Fruit fly (Drosophila melanogaster) whole organism, pupa: ENCODE data around the gene CG17141.
A peak's percentile ranks its signal among the peaks of the same experiment; 100 is the strongest.

Experiments
- CG10348 ChIP-seq: fragments of 200-800 bp; sonication (Bioruptor generic); IDR thresholded peaks from 2 replicates; pipeline ENCODE4 v1.3.6; 2022; ENCODE audit warnings: missing biosample characterization, missing genetic modification characterization
- CG12605 ChIP-seq: fragments of 200-800 bp; sonication (Bioruptor generic); IDR thresholded peaks from 2 replicates; pipeline ENCODE4 v1.3.6; 2022; ENCODE audit warnings: missing biosample characterization, missing genetic modification characterization
- CG13204 ChIP-seq: fragments of 200-800 bp; sonication (Bioruptor generic); optimal IDR thresholded peaks from 2 replicates; lab custom pipeline; 2018; ENCODE audit warnings: missing biosample characterization, mild to moderate bottlenecking, missing genetic modification characterization, moderate library complexity
- CG14655 ChIP-seq: fragments of 200-800 bp; sonication (Bioruptor generic); optimal IDR thresholded peaks from 3 replicates; lab custom pipeline; 2017; ENCODE audit warnings: mild to moderate bottlenecking, missing biosample characterization, missing genetic modification reagents, missing genetic modification characterization
- CG15710 ChIP-seq: fragments of 200-800 bp; sonication (Bioruptor generic); optimal IDR thresholded peaks from 2 replicates; lab custom pipeline; 2018; ENCODE audit warnings: missing biosample characterization, mild to moderate bottlenecking, missing genetic modification characterization, moderate library complexity
- CG17806 ChIP-seq: fragments of 200-800 bp; sonication (Bioruptor generic); optimal IDR thresholded peaks from 2 replicates; lab custom pipeline; 2018; ENCODE audit warnings: missing biosample characterization, mild to moderate bottlenecking, missing genetic modification characterization, moderate library complexity
- CG32121 ChIP-seq: fragments of 200-800 bp; sonication (Bioruptor generic); IDR thresholded peaks from 2 replicates; pipeline ENCODE4 v1.3.6; 2022; ENCODE audit warnings: missing biosample characterization, missing genetic modification characterization
- CG34367 ChIP-seq: fragments of 200-800 bp; sonication (Bioruptor generic); optimal IDR thresholded peaks from 2 replicates; lab custom pipeline; 2018; ENCODE audit warnings: missing biosample characterization, mild to moderate bottlenecking, missing genetic modification characterization
- CG4496 ChIP-seq: fragments of 200-800 bp; sonication (Bioruptor generic); IDR thresholded peaks from 3 replicates; pipeline ENCODE4 v1.3.6; 2022; ENCODE audit warnings: missing biosample characterization, missing genetic modification characterization
- CG8159 ChIP-seq: fragments of 200-800 bp; sonication (Bioruptor generic); optimal IDR thresholded peaks from 3 replicates; lab custom pipeline; 2018; ENCODE audit warnings: missing biosample characterization, mild to moderate bottlenecking, missing genetic modification characterization, moderate library complexity
- CG8301 ChIP-seq: fragments of 200-800 bp; sonication (Bioruptor generic); optimal IDR thresholded peaks from 2 replicates; lab custom pipeline; 2018; ENCODE audit warnings: missing biosample characterization, mild to moderate bottlenecking, missing genetic modification characterization
- CG9948 ChIP-seq: fragments of 200-800 bp; sonication (Bioruptor generic); optimal IDR thresholded peaks from 2 replicates; lab custom pipeline; 2018; ENCODE audit warnings: missing biosample characterization, mild to moderate bottlenecking, missing genetic modification characterization, moderate library complexity
- D1 ChIP-seq: fragments of 200-800 bp; sonication (Bioruptor generic); optimal IDR thresholded peaks from 2 replicates; lab custom pipeline; 2018; ENCODE audit warnings: missing biosample characterization, mild to moderate bottlenecking, missing genetic modification characterization, moderate library complexity
- EcR ChIP-seq: fragments of 200-800 bp; sonication (Bioruptor generic); optimal IDR thresholded peaks from 3 replicates; lab custom pipeline; 2019; ENCODE audit warnings: missing biosample characterization, missing genetic modification characterization, mild to moderate bottlenecking, moderate library complexity, missing genetic modification reagents
- Ets98B ChIP-seq: fragments of 200-800 bp; sonication (Bioruptor generic); IDR thresholded peaks from 2 replicates; pipeline ENCODE4 v1.3.6; 2022; ENCODE audit warnings: missing biosample characterization, missing genetic modification characterization
- Pif1A ChIP-seq: fragments of 200-800 bp; sonication (Bioruptor generic); optimal IDR thresholded peaks from 3 replicates; lab custom pipeline; 2016; ENCODE audit warnings: missing biosample characterization, missing genetic modification characterization
- Pif1B ChIP-seq: fragments of 200-800 bp; sonication (Bioruptor generic); optimal IDR thresholded peaks from 3 replicates; lab custom pipeline; 2016; ENCODE audit warnings: missing biosample characterization, missing genetic modification characterization
- Snoo ChIP-seq: fragments of 200-800 bp; sonication (Bioruptor generic); optimal IDR thresholded peaks from 3 replicates; lab custom pipeline; 2017; ENCODE audit warnings: missing biosample characterization, mild to moderate bottlenecking, missing genetic modification characterization, inconsistent platforms
- fd96Ca ChIP-seq: fragments of 200-800 bp; sonication (Bioruptor generic); IDR thresholded peaks from 3 replicates; pipeline ENCODE4 v1.3.6; 2022; ENCODE audit warnings: missing biosample characterization, missing genetic modification characterization
- gl ChIP-seq: fragments of 200-800 bp; sonication (Bioruptor generic); optimal IDR thresholded peaks from 2 replicates; lab custom pipeline; 2018; ENCODE audit warnings: missing biosample characterization, mild to moderate bottlenecking, missing genetic modification characterization
- rn ChIP-seq: fragments of 200-800 bp; sonication (Bioruptor generic); IDR thresholded peaks from 2 replicates; pipeline ENCODE4 v1.3.6; 2022; ENCODE audit warnings: missing biosample characterization, missing genetic modification characterization

CG17141 gene

dm6 chr3R:22750534-22750947, 3.1 kb upstream of the CG17141 start, which contains the start of the genes rumi, CG7029 and Usp12-46:
rumi (minus strand) TSS chr3R:22750597.
CG7029 (plus strand) TSS chr3R:22750901.
Usp12-46 (plus strand) TSS chr3R:22750901.
- TF ChIP-seq CG15710 (tag; lab: Kevin White, UChicago) (peak; percentile 79), Snoo (tag; lab: Kevin White, UChicago) (peak; percentile 74), Ets98B (GFP tag; lab: Robert Waterston, UW) (peak; percentile 81), CG8301 (tag; lab: Kevin White, UChicago) (peak; percentile 70), CG32121 (GFP tag; lab: Robert Waterston, UW) (peak; percentile 73; the same call in 1 of the 2 replicates), CG4496 (GFP tag; lab: Robert Waterston, UW) (peak; percentile 89), CG34367 (tag; lab: Kevin White, UChicago) (peak; percentile 73), CG13204 (GFP tag; lab: Kevin White, UChicago) (no peak), CG10348 (GFP tag; lab: Robert Waterston, UW) (0 out of 2 replicates have a peak, but pooled peaks have one; percentile 17), CG9948 (tag; lab: Kevin White, UChicago) (peak; percentile 57), fd96Ca (peak; percentile 78), rn (GFP tag; lab: Robert Waterston, UW) (peak; percentile 31; the same call in 1 of the 2 replicates), D1 (tag; lab: Kevin White, UChicago) (no peak), gl (peak; percentile 32), CG12605 (GFP tag; lab: Robert Waterston, UW) (peak; percentile 56), EcR (GFP tag; lab: Kevin White, UChicago) (no peak), Pif1B (no peak), CG14655 (GFP tag; lab: Kevin White, UChicago) (no peak), Pif1A (no peak), CG17806 (tag; lab: Kevin White, UChicago) (peak; percentile 76), CG8159 (peak; percentile 79)

- TF ChIP-seq CG34367 (tag; lab: Kevin White, UChicago), result no peak
Observed at dm6 chr3R:22750039-22750438, 2.6 kb upstream of the CG17141 start.

- TF ChIP-seq CG15710 (tag; lab: Kevin White, UChicago) (no peak), CG8301 (tag; lab: Kevin White, UChicago) (no peak), CG32121 (GFP tag; lab: Robert Waterston, UW) (no peak), Pif1B (no peak)
Observed at dm6 chr3R:22748956-22749355, 1.6 kb upstream of the CG17141 start, which contains the start of gene CG31139. CG31139 (minus strand) TSS chr3R:22749056.

- TF ChIP-seq CG4496 (GFP tag; lab: Robert Waterston, UW), result no peak
- TF ChIP-seq Snoo (tag; lab: Kevin White, UChicago), result no peak
- TF ChIP-seq EcR (GFP tag; lab: Kevin White, UChicago), result no peak
- TF ChIP-seq gl, result no peak
- no peak for TF ChIP-seq CG10348 (GFP tag; lab: Robert Waterston, UW)
- no peak for TF ChIP-seq CG12605 (GFP tag; lab: Robert Waterston, UW)
- no peak for TF ChIP-seq CG8159
- TF ChIP-seq CG13204 (GFP tag; lab: Kevin White, UChicago), result no peak
- no peak for TF ChIP-seq Pif1A
- TF ChIP-seq CG8301 (tag; lab: Kevin White, UChicago), result no peak
Observed at dm6 chr3R:22745432-22745831, 2.0 kb downstream of the CG17141 start, which contains the start of the genes vret and HP1c. vret (minus strand) TSS chr3R:22745581. HP1c (plus strand) TSS chr3R:22745620.

- no peak for TF ChIP-seq gl
- no peak for TF ChIP-seq CG14655 (GFP tag; lab: Kevin White, UChicago)
- no peak for TF ChIP-seq CG17806 (tag; lab: Kevin White, UChicago)
- no peak for TF ChIP-seq CG4496 (GFP tag; lab: Robert Waterston, UW)
- no peak for TF ChIP-seq CG8159
- TF ChIP-seq CG15710 (tag; lab: Kevin White, UChicago), result no peak
- no peak for TF ChIP-seq CG12605 (GFP tag; lab: Robert Waterston, UW)
Observed at dm6 chr3R:22740930-22741329, 6.5 kb downstream of the CG17141 start, which contains the start of the genes Dcr-1 and CG6985. Dcr-1 (minus strand) TSS chr3R:22741091. CG6985 (plus strand) TSS chr3R:22741150.

- no peak for TF ChIP-seq CG14655 (GFP tag; lab: Kevin White, UChicago)
- TF ChIP-seq EcR (GFP tag; lab: Kevin White, UChicago), result no peak
- TF ChIP-seq gl, result no peak
- no peak for TF ChIP-seq CG10348 (GFP tag; lab: Robert Waterston, UW)
- TF ChIP-seq CG8301 (tag; lab: Kevin White, UChicago), result no peak
- TF ChIP-seq CG15710 (tag; lab: Kevin White, UChicago), result no peak
- TF ChIP-seq Pif1B, result no peak
- TF ChIP-seq fd96Ca, result no peak
- no peak for TF ChIP-seq rn (GFP tag; lab: Robert Waterston, UW)
- TF ChIP-seq CG32121 (GFP tag; lab: Robert Waterston, UW), result no peak
Observed at dm6 chr3R:22733751-22734150, 13.6 kb downstream of the CG17141 start, which contains the start of gene Takl2. Takl2 (minus strand) TSS chr3R:22733851.

dm6 chr3R:22732995-22733394, 14.4 kb downstream of the CG17141 start:
- no peak for TF ChIP-seq Pif1A
- no peak for TF ChIP-seq CG10348 (GFP tag; lab: Robert Waterston, UW)
- no peak for TF ChIP-seq gl
- TF ChIP-seq EcR (GFP tag; lab: Kevin White, UChicago), result no peak
- no peak for TF ChIP-seq CG4496 (GFP tag; lab: Robert Waterston, UW)
